Worm (Caenorhabditis elegans) whole organism, L3 larva: ENCODE results near the gene C29E4.10.

Experiments used
- ZK546.5 ChIP-seq: sonication (generic microtip); optimal IDR thresholded peaks from 2 replicates; lab custom pipeline; 2017; ENCODE audit warnings: missing biosample characterization, missing genetic modification characterization
- aly-2 ChIP-seq: fragments of 150-350 bp; optimal IDR thresholded peaks from 2 replicates; lab custom pipeline; 2014; ENCODE audit warnings: missing biosample characterization, missing genetic modification characterization
- ama-1 ChIP-seq: fragments of 150-350 bp; optimal IDR thresholded peaks from 2 replicates; lab custom pipeline; 2018
- ceh-9 ChIP-seq: sonication (generic microtip); optimal IDR thresholded peaks from 2 replicates; lab custom pipeline; 2018; ENCODE audit warnings: missing biosample characterization, missing genetic modification characterization
- daf-12 ChIP-seq: fragments of 150-350 bp; optimal IDR thresholded peaks from 2 replicates; lab custom pipeline; 2014; ENCODE audit warnings: missing biosample characterization, missing genetic modification reagents, missing genetic modification characterization
- egl-5 ChIP-seq: fragments of 150-350 bp; optimal IDR thresholded peaks from 2 replicates; lab custom pipeline; 2017; ENCODE audit warnings: missing biosample characterization, missing genetic modification reagents, missing genetic modification characterization, inconsistent platforms
- elt-2 ChIP-seq: sonication (generic microtip); optimal IDR thresholded peaks from 2 replicates; lab custom pipeline; 2016; ENCODE audit warnings: missing genetic modification reagents, mild to moderate bottlenecking, missing genetic modification characterization, missing compliant biosample characterization
- eor-1 ChIP-seq, 2 experiments: fragments of 150-350 bp; optimal IDR thresholded peaks; 2 replicates each; lab custom pipeline; 2014 to 2018; ENCODE audit warnings: missing biosample characterization in 2 of 2, missing genetic modification characterization in 2 of 2
- fkh-10 ChIP-seq: sonication (generic microtip); optimal IDR thresholded peaks from 2 replicates; lab custom pipeline; 2017; ENCODE audit warnings: missing biosample characterization, missing genetic modification reagents, missing genetic modification characterization
- hmg-11 ChIP-seq: sonication (generic microtip); optimal IDR thresholded peaks from 2 replicates; lab custom pipeline; 2016; ENCODE audit warnings: missing genetic modification characterization, missing compliant biosample characterization
- lin-15B ChIP-seq: fragments of 150-350 bp; optimal IDR thresholded peaks from 2 replicates; lab custom pipeline; 2014; ENCODE audit warnings: missing biosample characterization, missing genetic modification characterization
- lin-39 ChIP-seq: fragments of 150-350 bp; optimal IDR thresholded peaks from 2 replicates; lab custom pipeline; 2018; ENCODE audit warnings: missing biosample characterization, missing genetic modification reagents, missing genetic modification characterization
- lsy-12 ChIP-seq: sonication (generic microtip); optimal IDR thresholded peaks from 2 replicates; lab custom pipeline; 2016; ENCODE audit warnings: mild to moderate bottlenecking, missing genetic modification characterization, missing compliant biosample characterization
- mdl-1 ChIP-seq: fragments of 150-350 bp; optimal IDR thresholded peaks from 2 replicates; lab custom pipeline; 2014; ENCODE audit warnings: missing biosample characterization, missing genetic modification characterization
- nfya-1 ChIP-seq: sonication (generic microtip); optimal IDR thresholded peaks from 2 replicates; lab custom pipeline; 2017; ENCODE audit warnings: missing genetic modification characterization, mild to moderate bottlenecking, missing compliant biosample characterization, antibody characterized with exemption, moderate library complexity; ENCODE audit not compliant: insufficient read depth
- nhr-23 ChIP-seq: fragments of 150-350 bp; optimal IDR thresholded peaks from 2 replicates; lab custom pipeline; 2014; ENCODE audit warnings: missing biosample characterization, missing genetic modification reagents, missing genetic modification characterization
- nhr-25 ChIP-seq: sonication (generic microtip); optimal IDR thresholded peaks from 2 replicates; lab custom pipeline; 2017; ENCODE audit warnings: missing biosample characterization, missing genetic modification characterization
- nhr-28 ChIP-seq: fragments of 150-350 bp; optimal IDR thresholded peaks from 2 replicates; lab custom pipeline; 2014; ENCODE audit warnings: missing biosample characterization, missing genetic modification characterization
- nhr-43 ChIP-seq: sonication (generic microtip); optimal IDR thresholded peaks from 2 replicates; lab custom pipeline; 2016; ENCODE audit warnings: mild to moderate bottlenecking, missing genetic modification characterization, missing compliant biosample characterization; ENCODE audit not compliant: poor library complexity, severe bottlenecking
- nhr-76 ChIP-seq: fragments of 150-350 bp; sonication (generic microtip); optimal IDR thresholded peaks from 5 replicates; lab custom pipeline; 2014; ENCODE audit warnings: missing biosample characterization, missing genetic modification characterization
- nhr-77 ChIP-seq: fragments of 150-350 bp; optimal IDR thresholded peaks from 2 replicates; lab custom pipeline; 2014; ENCODE audit warnings: missing biosample characterization, missing genetic modification characterization
- pha-4 ChIP-seq: fragments of 150-350 bp; optimal IDR thresholded peaks from 2 replicates; lab custom pipeline; 2014; ENCODE audit warnings: missing biosample characterization, missing genetic modification reagents, missing genetic modification characterization
- skn-1 ChIP-seq: fragments of 150-350 bp; optimal IDR thresholded peaks from 2 replicates; lab custom pipeline; 2014; ENCODE audit warnings: missing biosample characterization, missing genetic modification characterization
- tbx-2 ChIP-seq: sonication (generic microtip); optimal IDR thresholded peaks from 2 replicates; lab custom pipeline; 2016; ENCODE audit warnings: mild to moderate bottlenecking, missing genetic modification characterization, missing compliant biosample characterization
- unc-39 ChIP-seq: sonication (generic microtip); optimal IDR thresholded peaks from 4 replicates; lab custom pipeline; 2017; ENCODE audit warnings: missing biosample characterization, missing genetic modification characterization
- unc-62 ChIP-seq: fragments of 150-350 bp; sonication (generic microtip); optimal IDR thresholded peaks from 4 replicates; lab custom pipeline; 2014; ENCODE audit warnings: missing biosample characterization, missing genetic modification reagents, missing genetic modification characterization
- zag-1 ChIP-seq: fragments of 150-350 bp; optimal IDR thresholded peaks from 2 replicates; lab custom pipeline; 2014; ENCODE audit warnings: missing biosample characterization, missing genetic modification characterization
- ztf-11 ChIP-seq: fragments of 150-350 bp; optimal IDR thresholded peaks from 2 replicates; lab custom pipeline; 2014; ENCODE audit warnings: missing biosample characterization, missing genetic modification characterization
- ztf-4 ChIP-seq: fragments of 150-350 bp; optimal IDR thresholded peaks from 2 replicates; lab custom pipeline; 2014; ENCODE audit warnings: missing biosample characterization, missing genetic modification characterization

C29E4.10 gene

DNA sequence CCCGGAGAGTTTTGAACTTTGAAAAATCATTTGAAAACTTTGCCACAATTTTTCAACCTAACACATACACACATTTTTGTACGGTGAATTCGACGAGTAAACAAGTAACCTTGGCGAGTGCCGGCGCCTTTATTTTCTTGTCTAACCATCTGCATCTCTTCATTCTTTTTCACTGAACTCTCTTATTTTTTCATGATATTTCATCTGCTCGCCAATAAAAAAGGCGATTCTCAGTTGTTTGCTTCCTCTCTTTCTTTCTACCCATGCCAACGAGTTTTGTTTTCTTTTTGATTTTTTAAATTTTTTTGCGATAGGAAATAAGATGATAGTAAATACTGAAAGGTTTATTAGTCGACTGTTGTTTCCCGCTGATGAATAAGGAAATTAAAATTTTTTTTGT, 41.1 kb downstream of the C29E4.10 start:
- TF ChIP-seq nhr-77 (tag; lab: Kevin White, UChicago) (no peak), pha-4 (peak; percentile 95), nfya-1 (tag; lab: Kevin White, UChicago) (peak; percentile 57), nhr-43 (no peak), ztf-4 (tag; lab: Kevin White, UChicago) (no peak), egl-5 (tag; lab: Kevin White, UChicago) (peak; percentile 64), eor-1 (tag; optimal IDR thresholded peaks at IDR 0.05; lab: Kevin White, UChicago) (no peak), zag-1 (tag; lab: Kevin White, UChicago) (no peak), hmg-11 (tag; lab: Kevin White, UChicago) (peak; percentile 43), elt-2 (tag; lab: Kevin White, UChicago) (peak; percentile 63), nhr-25 (tag; lab: Kevin White, UChicago) (peak; percentile 71), lin-15B (tag; lab: Kevin White, UChicago) (peak; percentile 10)

ce11 chrIII:7979659-7980058, 42.0 kb downstream of the C29E4.10 start, which contains the start of gene clp-1:
Gene clp-1, plus strand, starts transcription at chrIII:7979959.
- no peak for TF ChIP-seq nhr-23 (tag; lab: Kevin White, UChicago)
- TF ChIP-seq ama-1 (lab: Kevin White, UChicago): peak; percentile 28
- peak; percentile 26 for TF ChIP-seq lin-39 (tag; lab: Kevin White, UChicago)

DNA sequence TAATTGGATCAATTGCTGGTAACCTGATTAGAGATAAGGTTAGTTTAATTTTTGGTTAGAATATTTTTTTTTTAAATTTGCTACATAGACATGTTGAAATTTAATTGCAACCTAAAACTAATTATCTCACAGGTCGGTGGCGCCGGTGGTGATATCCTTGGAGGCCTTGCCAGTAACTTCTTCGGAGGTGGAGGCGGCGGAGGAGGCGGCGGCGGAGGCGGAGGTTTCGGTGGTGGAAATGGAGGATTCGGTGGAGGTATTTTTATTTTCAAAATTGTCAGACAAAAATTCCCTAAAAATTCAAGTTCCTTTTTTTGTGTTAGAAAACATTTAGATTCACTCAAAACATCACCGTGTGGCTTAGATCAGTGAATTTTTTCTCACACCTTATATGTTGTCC, 43.6 kb downstream of the C29E4.10 start:
- no peak for TF ChIP-seq aly-2
- TF ChIP-seq nhr-43: no peak
- no peak for TF ChIP-seq lin-39 (tag; lab: Kevin White, UChicago)
- no peak for TF ChIP-seq unc-39 (tag; lab: Kevin White, UChicago)
- TF ChIP-seq nfya-1 (tag; lab: Kevin White, UChicago): no peak
- TF ChIP-seq pha-4: no peak
- no peak for TF ChIP-seq nhr-28 (tag; lab: Kevin White, UChicago)
- no peak for TF ChIP-seq unc-62
- TF ChIP-seq daf-12 (tag; lab: Kevin White, UChicago): no peak
- TF ChIP-seq ztf-4 (tag; lab: Kevin White, UChicago): no peak
- TF ChIP-seq nhr-76: no peak
- TF ChIP-seq skn-1 (tag; lab: Kevin White, UChicago): no peak
- TF ChIP-seq nhr-77 (tag; lab: Kevin White, UChicago): no peak
- no peak for TF ChIP-seq tbx-2 (tag; lab: Kevin White, UChicago)
- TF ChIP-seq ZK546.5 (tag; lab: Kevin White, UChicago): no peak
- no peak for TF ChIP-seq ztf-11

DNA sequence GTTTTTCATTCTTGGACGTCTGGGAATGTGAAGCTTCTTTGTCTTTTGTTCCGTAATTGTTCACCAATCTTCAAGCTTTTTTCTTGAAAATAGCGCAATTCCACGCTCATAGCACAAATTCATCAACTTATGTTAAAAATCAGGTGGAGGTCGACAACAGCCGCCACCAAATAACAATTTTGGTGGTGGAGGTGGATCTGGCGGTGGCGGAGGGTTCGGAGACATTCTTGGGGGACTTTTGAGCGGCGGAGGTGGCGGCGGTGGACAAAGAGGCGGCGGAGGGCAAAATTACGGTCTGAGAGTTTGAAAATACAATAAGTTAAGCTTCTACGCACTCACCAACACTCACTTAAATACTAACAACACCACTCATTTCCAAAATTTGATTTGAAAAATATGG, 44.3 kb downstream of the C29E4.10 start:
- TF ChIP-seq lsy-12 (tag; lab: Kevin White, UChicago) (no peak), egl-5 (tag; lab: Kevin White, UChicago) (no peak), zag-1 (tag; lab: Kevin White, UChicago) (no peak), tbx-2 (tag; lab: Kevin White, UChicago) (no peak), fkh-10 (GFP tag; lab: Kevin White, UChicago) (no peak), hmg-11 (tag; lab: Kevin White, UChicago) (no peak), nhr-23 (tag; lab: Kevin White, UChicago) (no peak), ceh-9 (no peak), ZK546.5 (tag; lab: Kevin White, UChicago) (no peak)

DNA sequence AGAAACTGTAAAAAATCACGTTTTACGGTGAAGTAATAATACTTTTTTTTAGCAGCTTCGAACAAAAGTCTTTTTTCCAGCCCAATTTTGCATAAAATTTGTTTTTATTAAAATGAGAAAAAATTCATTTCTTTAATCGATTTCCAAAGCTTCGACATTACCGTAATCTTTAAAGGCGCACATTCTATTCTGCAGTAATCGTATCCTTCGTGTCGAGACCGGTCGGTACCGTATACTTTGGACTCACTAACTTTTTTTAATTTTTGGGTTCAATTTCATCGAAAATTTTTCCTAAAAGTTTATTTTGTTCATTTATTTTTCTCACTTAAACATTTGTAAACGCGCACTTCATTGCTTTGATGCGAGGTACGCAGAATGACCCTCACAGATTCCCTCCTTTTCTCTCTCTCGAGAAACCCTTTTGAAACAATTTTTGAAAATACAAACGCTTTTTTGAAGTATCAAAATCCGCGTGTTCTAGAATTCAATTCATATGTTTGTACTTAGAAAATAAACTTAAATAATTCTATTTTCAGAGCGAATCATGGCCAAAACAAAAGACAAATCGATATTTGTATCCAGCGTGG, 49.0 kb downstream of the C29E4.10 start, which contains the start of gene hrpk-2:
Gene hrpk-2, plus strand, starts transcription at position 537 of the 587 bp plus-strand sequence.
- TF ChIP-seq unc-39 (tag; lab: Kevin White, UChicago): no peak
- TF ChIP-seq unc-62: no peak
- no peak for TF ChIP-seq mdl-1 (tag; lab: Kevin White, UChicago)
- TF ChIP-seq lin-15B (tag; lab: Kevin White, UChicago): no peak
- TF ChIP-seq, all 47 proteins: peak for 0
